Fruit fly (Drosophila melanogaster) S2 (cell line): ENCODE measurements around the gene RpS21.

ENCODE experiments used
- CG8478 ChIP-seq: fragments of >200 bp; optimal IDR thresholded peaks from 2 replicates; lab custom pipeline; 2018
- CTCF ChIP-seq, 2 experiments: fragments of >200 bp; optimal IDR thresholded peaks; 2 replicates each; lab custom pipeline; 2018

DNA sequence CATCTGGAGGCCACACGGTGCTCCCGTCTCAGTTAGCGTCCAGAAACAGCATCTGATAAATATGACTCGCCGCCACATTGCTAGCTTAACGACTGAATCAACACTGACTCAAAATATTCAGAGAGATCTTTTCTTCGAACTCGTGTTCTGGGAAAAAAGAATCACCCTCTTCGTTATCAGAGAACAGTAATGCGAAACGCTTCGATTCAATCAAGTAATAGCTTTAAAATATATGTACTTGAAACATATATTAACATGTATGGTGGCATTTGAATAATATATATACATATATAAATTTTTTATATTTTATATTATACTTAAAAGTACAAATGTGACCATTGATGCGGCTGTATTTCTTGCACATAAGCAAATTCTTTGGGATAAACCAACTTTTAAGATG, 10.2 kb upstream of the RpS21 start, which contains the start of gene CG18557:
- TF ChIP-seq CG8478 (lab: Kevin White, UChicago) (no peak), CTCF (optimal IDR thresholded peaks at IDR 0.05; lab: Kevin White, UChicago) (no peak)
